Worm (Caenorhabditis elegans): ENCODE measurements around the gene ZC239.13.
"Not testable (repeated sequence)": the region's sequence is repeated elsewhere in the genome, so short reads cannot be mapped to it uniquely, and the experiment has no call there.

ZC239.13 gene

DNA sequence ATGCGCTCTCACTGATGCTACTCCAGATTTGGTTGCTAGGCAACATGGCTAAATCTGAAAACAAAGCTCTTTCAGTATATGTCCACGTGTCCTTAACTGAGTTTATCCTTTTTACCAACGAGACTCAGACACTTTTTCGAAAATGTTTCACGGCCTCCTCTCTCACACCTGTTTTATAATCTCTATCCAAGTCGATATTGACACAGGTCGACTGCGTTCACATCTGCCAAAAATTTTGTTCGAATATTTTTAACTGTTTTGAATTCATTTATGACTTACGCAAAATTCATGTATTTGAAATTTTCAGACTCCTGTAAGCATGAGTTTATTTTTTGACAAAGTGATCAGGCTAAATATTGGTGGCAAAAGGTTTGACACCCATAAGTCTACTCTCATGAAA lies 6.9 kb downstream of the ZC239.13 start, which contains the start of gene ZC239.3:
ZC239.3 (plus strand) TSS at position 301 of the 400 bp plus-strand sequence.
- not testable (repeated sequence) for TF ChIP-seq nhr-27 (tag; optimal IDR thresholded peaks at IDR 0.05); bed-2 (GFP tag; IDR thresholded peaks at IDR 0.05); ets-4 (GFP tag; optimal IDR thresholded peaks at IDR 0.05)

DNA sequence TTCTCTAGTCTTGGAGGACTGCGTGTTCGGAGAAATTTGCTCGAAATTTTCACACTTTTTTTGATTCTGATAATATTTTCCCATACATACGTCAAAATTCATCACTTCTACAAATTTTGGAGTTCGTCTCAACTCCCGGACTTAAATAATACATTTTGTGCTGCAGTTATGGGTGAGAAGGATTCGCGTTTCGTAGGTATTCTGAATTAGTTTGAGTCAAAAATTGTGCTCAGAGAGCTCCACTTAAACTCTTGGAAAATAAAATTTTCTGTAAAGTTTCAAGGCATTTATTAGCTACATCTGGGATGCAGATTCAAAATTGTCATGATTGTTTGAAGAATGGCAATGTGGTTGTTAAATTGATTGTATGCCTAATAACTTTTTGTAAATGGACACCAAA lies 8.7 kb downstream of the ZC239.13 start, which contains the start of gene ZC239.4:
ZC239.4 (plus strand) TSS at position 301 of the 400 bp plus-strand sequence.
- no peak for TF ChIP-seq ceh-100 (GFP tag; IDR thresholded peaks at IDR 0.05)
- no peak for TF ChIP-seq nhr-90 (tag; optimal IDR thresholded peaks at IDR 0.05)
- TF ChIP-seq ceh-79 (tag; optimal IDR thresholded peaks at IDR 0.05), result no peak
- no peak for TF ChIP-seq ztf-22 (GFP tag; optimal IDR thresholded peaks at IDR 0.05)
- no peak for TF ChIP-seq ztf-6 (GFP tag; IDR thresholded peaks at IDR 0.05)
- no peak for TF ChIP-seq lin-26 (GFP tag; IDR thresholded peaks at IDR 0.05)
- TF ChIP-seq ztf-18 (tag; optimal IDR thresholded peaks at IDR 0.05), result no peak
- TF ChIP-seq tbp1 (GFP tag; optimal IDR thresholded peaks at IDR 0.05), result no peak
- no peak for TF ChIP-seq madf-8 (GFP tag; conservative IDR thresholded peaks at IDR 0.05)
- no peak for TF ChIP-seq bed-2 (GFP tag; IDR thresholded peaks at IDR 0.05)
- no peak for TF ChIP-seq lir-1 (GFP tag; conservative IDR thresholded peaks at IDR 0.05)
- no peak for TF ChIP-seq tlf-1 (GFP tag; optimal IDR thresholded peaks at IDR 0.05)

ce11 chrII:3210365-3210764 lies 12.3 kb downstream of the ZC239.13 start, which contains the start of gene ZC239.5:
Gene ZC239.5, plus strand, starts transcription at chrII:3210665.
- TF ChIP-seq Y53F4B.3 (GFP tag; IDR thresholded peaks at IDR 0.05) (no peak), aptf-2 (GFP tag; conservative IDR thresholded peaks at IDR 0.05) (no peak), xnd-1 (tag; optimal IDR thresholded peaks at IDR 0.05) (no peak), rcor-1 (GFP tag; IDR thresholded peaks at IDR 0.05) (no peak), lsl-1 (GFP tag; optimal IDR thresholded peaks at IDR 0.05) (no peak), chd-7 (tag; optimal IDR thresholded peaks at IDR 0.05) (no peak), B0261.1 (tag; optimal IDR thresholded peaks at IDR 0.05) (no peak), B0035.1 (tag; optimal IDR thresholded peaks at IDR 0.05) (no peak), mes-4 (tag; optimal IDR thresholded peaks at IDR 0.05) (no peak), F37B4.10 (GFP tag; IDR thresholded peaks at IDR 0.05) (no peak), ceh-27 (GFP tag; optimal IDR thresholded peaks at IDR 0.05) (no peak), ztf-25 (GFP tag; IDR thresholded peaks at IDR 0.05) (no peak), pbrm-1 (GFP tag; IDR thresholded peaks at IDR 0.05) (no peak)

DNA sequence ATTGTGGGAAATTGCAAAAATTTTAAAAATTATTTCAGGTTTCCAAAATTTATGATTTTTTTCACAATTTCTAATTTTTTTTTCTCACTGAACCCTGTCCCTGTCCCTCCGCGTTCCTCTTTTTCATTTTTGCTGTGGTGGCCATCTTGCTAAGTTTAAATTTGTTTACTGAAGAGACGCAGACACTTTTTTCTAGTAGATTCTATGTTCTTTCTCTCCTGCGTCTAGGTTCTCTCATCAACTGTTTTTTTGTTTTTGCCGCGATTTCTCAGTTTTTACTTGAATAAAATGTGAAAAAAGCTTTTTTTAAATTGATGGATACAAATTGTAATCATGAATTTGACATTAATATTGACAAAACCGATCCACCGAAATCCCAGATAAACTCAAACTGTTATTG lies 13.4 kb downstream of the ZC239.13 start, which contains the start of gene ZC239.6:
ZC239.6 (plus strand) TSS at position 381 of the 400 bp plus-strand sequence.
- TF ChIP-seq F22D6.2 (tag; optimal IDR thresholded peaks at IDR 0.05), result no peak
- TF ChIP-seq F39B2.1 (GFP tag; IDR thresholded peaks at IDR 0.05), result no peak
- TF ChIP-seq B0261.1 (tag; optimal IDR thresholded peaks at IDR 0.05), result no peak
- peak; percentile 46; the same call in 1 of the 2 replicates for TF ChIP-seq hmg-1.2 (GFP tag; IDR thresholded peaks at IDR 0.05)
- peak; percentile 53; the same call in 1 of the 2 replicates for TF ChIP-seq hsf-1 (GFP tag; IDR thresholded peaks at IDR 0.05)
- no peak for TF ChIP-seq pha-4 (tag; optimal IDR thresholded peaks at IDR 0.05)
- no peak for TF ChIP-seq lin-26 (GFP tag; IDR thresholded peaks at IDR 0.05)
- TF ChIP-seq T07F8.4 (tag; optimal IDR thresholded peaks at IDR 0.05), result no peak
- TF ChIP-seq Y53G8AR.9 (GFP tag; conservative IDR thresholded peaks at IDR 0.05), result no peak
- no peak for TF ChIP-seq ztf-6 (GFP tag; IDR thresholded peaks at IDR 0.05)
- TF ChIP-seq F23B12.7 (tag; optimal IDR thresholded peaks at IDR 0.05; ENCODE audit: insufficient read depth), result no peak
- no peak for TF ChIP-seq B0035.1 (tag; optimal IDR thresholded peaks at IDR 0.05)
- no peak for TF ChIP-seq madf-3 (GFP tag; IDR thresholded peaks at IDR 0.05)
- no peak for TF ChIP-seq let-526 (GFP tag; IDR thresholded peaks at IDR 0.05)
- no peak for TF ChIP-seq tbp1 (GFP tag; optimal IDR thresholded peaks at IDR 0.05)

Data from whole organism, young adult.